Worm (Caenorhabditis elegans): Measurements from ENCODE around the gene cyn-2.

cyn-2 gene

DNA sequence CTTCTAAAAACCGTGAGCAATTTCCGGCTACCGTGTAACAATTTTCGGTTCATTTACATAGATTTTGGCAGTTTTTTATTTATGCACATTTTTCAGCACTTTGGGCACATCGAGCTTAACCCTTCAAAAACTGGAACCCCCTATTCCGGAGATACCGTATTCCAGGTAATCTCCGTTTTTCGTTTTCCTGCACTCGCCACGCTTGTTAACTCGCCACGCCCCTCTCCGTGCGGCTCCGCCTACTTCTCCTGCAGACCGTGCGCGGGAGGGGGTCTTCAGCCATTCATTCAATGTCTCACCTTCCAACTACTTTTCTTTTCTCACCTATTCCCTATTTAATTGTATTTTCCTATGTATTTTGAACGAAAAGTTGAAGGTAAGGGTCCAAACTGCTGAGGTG, 32.3 kb upstream of the cyn-2 start:
- TF ChIP-seq blmp-1 (tag; optimal IDR thresholded peaks at IDR 0.05; ENCODE audit: insufficient read depth): no peak
- no peak for TF ChIP-seq crh-2 (tag; optimal IDR thresholded peaks at IDR 0.05)
- no peak for TF ChIP-seq ztf-4 (tag; optimal IDR thresholded peaks at IDR 0.05)
- TF ChIP-seq lin-13 (GFP tag; optimal IDR thresholded peaks at IDR 0.05): no peak
- no peak for TF ChIP-seq dmd-4 (tag; optimal IDR thresholded peaks at IDR 0.05)
- TF ChIP-seq lin-11 (tag; optimal IDR thresholded peaks at IDR 0.05): no peak
- TF ChIP-seq nhr-23 (tag; optimal IDR thresholded peaks at IDR 0.05): no peak
- no peak for TF ChIP-seq nhr-77 (tag; optimal IDR thresholded peaks at IDR 0.05)
- TF ChIP-seq nhr-129 (tag; optimal IDR thresholded peaks at IDR 0.05): no peak
- TF ChIP-seq egl-27 (tag; optimal IDR thresholded peaks at IDR 0.05): no peak

DNA sequence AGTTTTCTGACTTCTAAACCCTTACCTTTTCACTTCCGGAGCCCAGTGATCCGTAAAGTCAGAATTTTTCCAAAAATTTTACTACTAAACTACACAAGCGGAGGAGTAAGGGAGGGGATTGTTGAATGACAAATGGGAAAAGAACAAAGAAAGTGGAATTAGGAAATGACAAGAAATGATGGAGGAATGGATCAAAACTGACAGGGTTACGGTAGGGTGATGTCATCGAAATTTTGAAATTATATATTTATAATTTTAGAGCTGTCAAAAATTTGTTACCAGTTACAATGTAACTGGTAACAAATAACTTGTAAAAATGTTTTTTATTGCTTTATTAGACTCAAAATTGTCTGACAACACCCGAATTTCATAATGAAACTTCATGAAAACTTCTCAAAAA, 26.1 kb upstream of the cyn-2 start:
- TF ChIP-seq nhr-12 (tag; optimal IDR thresholded peaks at IDR 0.05): no peak
- TF ChIP-seq lsy-2 (tag; optimal IDR thresholded peaks at IDR 0.05): peak in 1 of 2 experiments; percentile 46
- no peak for TF ChIP-seq nhr-10 (tag; optimal IDR thresholded peaks at IDR 0.05)
- peak; percentile 52 for TF ChIP-seq unc-55 (GFP tag; optimal IDR thresholded peaks at IDR 0.05)
- TF ChIP-seq mab-5 (tag; optimal IDR thresholded peaks at IDR 0.05): peak; percentile 65

DNA sequence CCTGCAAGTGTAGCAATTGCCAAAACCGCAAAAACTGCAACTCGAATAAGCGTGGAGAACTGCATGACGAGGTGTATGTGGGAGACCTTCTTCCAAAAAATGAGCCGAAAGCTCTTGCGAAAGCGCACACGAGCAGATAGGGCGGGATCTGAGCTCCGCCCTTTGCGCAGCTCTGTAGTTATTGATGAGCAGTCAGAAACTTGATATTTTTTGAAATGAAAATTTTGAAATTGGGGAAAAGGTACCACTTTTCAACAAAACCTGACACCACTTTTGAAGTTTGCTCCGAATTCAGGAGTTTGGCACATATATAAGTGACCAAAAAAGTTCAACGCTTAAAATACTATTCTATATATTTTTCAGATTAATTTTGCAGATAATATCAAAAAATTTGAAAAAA, 24.7 kb upstream of the cyn-2 start, which contains the start of gene flp-15:
Gene flp-15, minus strand, starts transcription at position 101 of the 400 bp plus-strand sequence.
- TF ChIP-seq lin-11 (tag; optimal IDR thresholded peaks at IDR 0.05) (no peak), peb-1 (tag; optimal IDR thresholded peaks at IDR 0.05) (no peak), ceh-82 (tag; optimal IDR thresholded peaks at IDR 0.05) (no peak), ZK546.5 (tag; optimal IDR thresholded peaks at IDR 0.05) (no peak)

DNA sequence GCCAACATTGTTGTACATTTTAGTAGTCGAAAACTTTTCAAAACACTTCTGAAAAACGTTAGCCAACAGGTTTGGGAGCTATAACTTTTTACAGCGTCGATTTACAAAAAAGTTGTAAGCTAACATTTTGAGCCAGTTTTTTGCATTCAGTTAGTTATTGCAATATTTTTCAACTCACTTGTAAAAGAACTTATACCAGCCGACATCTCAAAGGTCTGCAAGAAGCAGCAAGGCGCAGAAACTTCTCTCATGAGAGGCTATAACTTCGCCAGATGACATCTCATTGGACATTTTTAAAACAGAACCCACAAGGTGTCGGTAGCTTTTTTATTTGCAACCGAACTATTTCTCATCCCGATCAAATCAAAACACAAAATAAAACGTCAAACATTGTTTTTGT, 22.9 kb upstream of the cyn-2 start:
- TF ChIP-seq nhr-21 (tag; optimal IDR thresholded peaks at IDR 0.05) (no peak), lin-11 (tag; optimal IDR thresholded peaks at IDR 0.05) (no peak)

DNA sequence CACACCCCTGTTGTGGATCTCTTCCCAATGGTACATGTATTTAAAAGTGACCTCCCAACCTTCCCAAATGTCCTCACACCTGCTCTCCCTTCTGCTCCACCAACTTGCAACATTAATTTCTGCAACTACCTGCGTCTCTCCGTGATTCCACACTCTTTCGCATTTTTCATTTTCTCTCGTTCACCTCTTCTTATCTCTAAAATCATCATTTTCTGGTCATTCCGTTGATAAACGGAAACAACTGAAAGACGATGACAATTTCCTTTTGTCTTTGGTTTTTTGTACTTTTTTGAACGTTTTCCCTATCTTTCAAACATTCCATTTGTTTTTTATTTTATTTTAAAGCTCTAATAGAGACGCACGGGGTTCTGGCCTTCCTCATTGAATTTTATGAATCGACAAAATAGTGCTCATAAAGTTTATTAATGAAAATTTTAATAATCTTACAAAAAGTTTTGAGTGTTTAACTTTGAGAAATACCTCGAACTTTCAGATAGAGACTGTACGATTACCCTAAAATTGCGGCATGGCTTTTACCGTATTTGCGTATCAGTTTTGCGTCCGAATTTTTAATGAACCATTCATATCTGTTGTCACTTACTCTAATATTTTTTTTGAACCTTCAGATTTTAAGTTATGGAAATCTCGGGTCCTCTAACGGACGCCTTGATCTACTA, 19.7 kb upstream of the cyn-2 start, which contains the start of gene aqp-11:
Gene aqp-11, plus strand, starts transcription at position 627 of the 677 bp plus-strand sequence.
- TF ChIP-seq mbf-1 (tag; optimal IDR thresholded peaks at IDR 0.05): no peak
- no peak for TF ChIP-seq lin-39 (tag; optimal IDR thresholded peaks at IDR 0.05)
- TF ChIP-seq elt-1 (tag; optimal IDR thresholded peaks at IDR 0.05): no peak
- no peak for TF ChIP-seq nhr-10 (tag; optimal IDR thresholded peaks at IDR 0.05)
- TF ChIP-seq nhr-25 (tag; optimal IDR thresholded peaks at IDR 0.05): no peak
- peak; percentile 9 for TF ChIP-seq crh-2 (tag; optimal IDR thresholded peaks at IDR 0.05)
- TF ChIP-seq nhr-21 (tag; optimal IDR thresholded peaks at IDR 0.05): no peak
- TF ChIP-seq Y55F3AM.14 (GFP tag; optimal IDR thresholded peaks at IDR 0.05): no peak
- TF ChIP-seq egl-27 (tag; optimal IDR thresholded peaks at IDR 0.05): no peak
- peak; percentile 98 for TF ChIP-seq skn-1 (tag; optimal IDR thresholded peaks at IDR 0.05)
- TF ChIP-seq unc-62 (GFP tag; optimal IDR thresholded peaks at IDR 0.05): no peak
- TF ChIP-seq mab-5 (tag; optimal IDR thresholded peaks at IDR 0.05): no peak
- no peak for TF ChIP-seq nhr-23 (tag; optimal IDR thresholded peaks at IDR 0.05)
- TF ChIP-seq fos-1 (tag; optimal IDR thresholded peaks at IDR 0.05): peak; percentile 95
- TF ChIP-seq lin-13 (GFP tag; optimal IDR thresholded peaks at IDR 0.05): no peak
- TF ChIP-seq C34F6.9 (tag; optimal IDR thresholded peaks at IDR 0.05): no peak
- no peak for TF ChIP-seq nhr-237 (tag; optimal IDR thresholded peaks at IDR 0.05)
- TF ChIP-seq alr-1 (tag; optimal IDR thresholded peaks at IDR 0.05): no peak

DNA sequence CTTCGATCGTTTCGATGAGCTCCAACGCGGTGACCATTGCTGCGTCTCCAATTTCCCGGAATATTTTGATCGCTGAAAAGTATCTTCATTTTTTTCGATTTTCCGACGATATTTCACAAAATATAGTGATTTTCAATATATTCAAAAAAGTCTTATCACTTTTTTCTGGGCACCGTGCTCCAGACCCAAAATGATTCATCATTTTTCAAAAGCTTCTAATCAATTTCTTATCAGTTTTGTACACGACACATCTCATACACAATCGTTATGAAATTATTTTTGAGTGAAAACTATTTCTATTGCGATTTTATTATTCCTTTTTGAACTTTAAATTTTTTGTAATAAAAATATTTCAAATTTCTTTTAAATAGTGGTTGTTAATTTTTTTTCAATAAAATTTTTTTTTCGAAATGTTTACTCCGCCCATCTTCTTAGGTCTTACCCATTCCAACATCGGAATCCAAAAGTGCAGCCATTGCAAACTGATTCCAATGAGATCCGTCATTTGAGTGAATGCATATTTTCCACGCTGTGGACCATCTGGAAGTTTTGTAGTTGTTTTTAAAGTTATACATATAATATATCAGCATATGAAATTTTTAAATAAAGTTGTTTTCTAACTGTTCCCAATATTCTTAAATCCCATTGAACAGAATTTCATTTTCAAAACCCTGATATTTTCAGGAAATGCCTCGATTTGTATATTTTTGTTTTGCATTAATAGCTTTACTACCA, 13.5 kb upstream of the cyn-2 start, which contains the start of gene sid-2:
Gene sid-2, plus strand, starts transcription at position 685 of the 735 bp plus-strand sequence.
- TF ChIP-seq ama-1 (optimal IDR thresholded peaks at IDR 0.05) (no peak), nhr-21 (tag; optimal IDR thresholded peaks at IDR 0.05) (no peak), crh-2 (tag; optimal IDR thresholded peaks at IDR 0.05) (peak; percentile 42), ZK546.5 (tag; optimal IDR thresholded peaks at IDR 0.05) (no peak), skn-1 (tag; optimal IDR thresholded peaks at IDR 0.05) (peak; percentile 9), C34F6.9 (tag; optimal IDR thresholded peaks at IDR 0.05) (no peak), elt-1 (tag; optimal IDR thresholded peaks at IDR 0.05) (no peak), lin-39 (tag; optimal IDR thresholded peaks at IDR 0.05) (no peak), fos-1 (tag; optimal IDR thresholded peaks at IDR 0.05) (peak; percentile 96)
